Worm (Caenorhabditis elegans) whole organism, late embryonic: ENCODE data around the gene C07A12.7.

Source experiments
- ceh-30 ChIP-seq: fragments of 150-350 bp; optimal IDR thresholded peaks from 2 replicates; lab custom pipeline; 2014; ENCODE audit warnings: missing biosample characterization, missing genetic modification characterization
- hlh-13 ChIP-seq: fragments of 200-800 bp; sonication (Bioruptor generic); optimal IDR thresholded peaks from 2 replicates; lab custom pipeline; 2018; ENCODE audit warnings: mild to moderate bottlenecking, missing genetic modification characterization, missing compliant biosample characterization
- npax-4 ChIP-seq: sonication (generic microtip); optimal IDR thresholded peaks from 2 replicates; lab custom pipeline; 2016; ENCODE audit warnings: missing genetic modification characterization, missing compliant biosample characterization
- unc-55 ChIP-seq: sonication (generic microtip); optimal IDR thresholded peaks from 2 replicates; lab custom pipeline; 2017; ENCODE audit warnings: missing biosample characterization, missing genetic modification reagents, missing genetic modification characterization

DNA sequence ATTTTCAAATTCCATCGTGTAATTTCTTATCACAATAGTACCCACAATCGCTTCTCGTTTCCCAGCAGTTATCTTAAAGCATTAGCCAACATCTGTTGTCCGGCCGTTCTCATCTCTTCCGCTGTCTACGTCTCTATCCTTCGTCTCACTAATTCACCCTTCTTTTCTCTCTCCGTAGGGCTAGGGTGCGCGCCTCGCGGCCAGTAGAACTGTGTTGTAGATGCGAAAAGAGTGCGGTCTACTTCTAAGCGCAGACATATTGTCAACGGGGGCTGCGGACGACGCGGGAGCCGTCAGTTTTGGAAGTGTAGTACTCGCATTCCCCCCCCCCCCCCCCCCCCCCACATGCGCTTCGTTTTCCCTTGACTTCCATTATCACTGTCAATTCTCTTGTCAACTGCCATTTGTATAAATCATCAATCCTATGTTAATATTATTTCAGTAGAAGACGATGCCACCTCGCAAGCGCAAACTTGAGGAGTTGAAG lies 8.2 kb downstream of the C07A12.7 start, which contains the start of gene spr-3:
- TF ChIP-seq npax-4 (tag; lab: Kevin White, UChicago) (no peak), ceh-30 (tag; lab: Kevin White, UChicago) (no peak), hlh-13 (no peak), unc-55 (no peak)
